Worm (Caenorhabditis elegans): ENCODE measurements around the gene tftc-3.
A peak's percentile ranks its signal among the peaks of the same experiment; 100 is the strongest.

The tftc-3 gene

DNA sequence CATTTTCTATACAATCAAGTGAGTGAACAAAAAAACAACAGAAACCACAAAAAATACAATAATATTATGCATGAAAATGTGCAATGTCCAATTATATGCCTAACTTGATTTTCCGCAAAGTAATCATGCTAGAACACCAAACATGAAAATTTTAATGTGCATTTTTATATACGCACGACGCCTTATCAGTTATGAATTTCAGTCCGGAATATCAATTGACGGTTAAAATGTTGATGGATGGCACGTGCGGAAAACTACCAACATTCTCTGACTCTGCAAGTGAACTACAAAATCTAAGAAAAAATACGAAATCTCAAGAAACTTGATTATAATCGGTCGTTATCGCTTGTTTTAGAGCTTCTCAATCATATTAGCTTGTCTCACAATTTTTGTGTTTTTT is 50.2 kb downstream of the tftc-3 start:
- TF ChIP-seq F37D6.2 (tag; optimal IDR thresholded peaks at IDR 0.05), result no peak
- no peak for TF ChIP-seq egl-27 (tag; optimal IDR thresholded peaks at IDR 0.05)
- TF ChIP-seq ces-1 (GFP tag; optimal IDR thresholded peaks at IDR 0.05), result no peak
- no peak for TF ChIP-seq Y5F2A.4 (GFP tag; optimal IDR thresholded peaks at IDR 0.05)
- TF ChIP-seq ctbp-1 (GFP tag; IDR thresholded peaks at IDR 0.05), result no peak
- no peak for TF ChIP-seq fkh-10 (GFP tag; optimal IDR thresholded peaks at IDR 0.05)
- peak; percentile 42 for TF ChIP-seq hlh-30 (tag; optimal IDR thresholded peaks at IDR 0.05; ENCODE audit: insufficient read depth)
- TF ChIP-seq nhr-237 (tag; optimal IDR thresholded peaks at IDR 0.05), result no peak
- no peak for TF ChIP-seq madf-9 (GFP tag; conservative IDR thresholded peaks at IDR 0.05)
- TF ChIP-seq egl-43 (GFP tag; IDR thresholded peaks at IDR 0.05), result no peak
- no peak for TF ChIP-seq nhr-25 (tag; optimal IDR thresholded peaks at IDR 0.05; ENCODE audit: borderline replicate concordance, insufficient read depth)
- TF ChIP-seq nhr-42 (GFP tag; IDR thresholded peaks at IDR 0.05), result no peak
- no peak for TF ChIP-seq jun-1 (tag; optimal IDR thresholded peaks at IDR 0.05)
- no peak for TF ChIP-seq tag-97 (GFP tag; IDR thresholded peaks at IDR 0.05)
- TF ChIP-seq R02D3.7 (tag; optimal IDR thresholded peaks at IDR 0.05), result no peak
- no peak for TF ChIP-seq ZK337.2 (GFP tag; IDR thresholded peaks at IDR 0.05)
- no peak for TF ChIP-seq T26A8.4 (GFP tag; IDR thresholded peaks at IDR 0.05)
- peak in 1 of 2 experiments; percentile 64 for TF ChIP-seq mdl-1 (tag; optimal IDR thresholded peaks at IDR 0.05)
- no peak for TF ChIP-seq zip-11 (GFP tag; IDR thresholded peaks at IDR 0.05)
- peak; percentile 82 for TF ChIP-seq dmd-6 (GFP tag; IDR thresholded peaks at IDR 0.05)
- no peak for TF ChIP-seq unc-62 (GFP tag; optimal IDR thresholded peaks at IDR 0.05 in 1 of 2)
- no peak for TF ChIP-seq unc-62 (tag; optimal IDR thresholded peaks at IDR 0.05)
- TF ChIP-seq daf-19 (GFP tag; conservative IDR thresholded peaks at IDR 0.05), result no peak
- TF ChIP-seq lin-29 (GFP tag; IDR thresholded peaks at IDR 0.05), result no peak
- TF ChIP-seq lin-39 (tag; optimal IDR thresholded peaks at IDR 0.05), result no peak
- TF ChIP-seq gei-8 (GFP tag; optimal IDR thresholded peaks at IDR 0.05), result no peak
- TF ChIP-seq D1046.2 (GFP tag; IDR thresholded peaks at IDR 0.05), result no peak
- no peak for TF ChIP-seq ceh-82 (tag; optimal IDR thresholded peaks at IDR 0.05)
- TF ChIP-seq ztf-11 (tag; optimal IDR thresholded peaks at IDR 0.05), result no peak
- no peak for TF ChIP-seq nhr-6 (tag; optimal IDR thresholded peaks at IDR 0.05)
- no peak for TF ChIP-seq mdt-29 (GFP tag; IDR thresholded peaks at IDR 0.05)
- no peak for TF ChIP-seq F49E8.2 (tag; optimal IDR thresholded peaks at IDR 0.05; ENCODE audit: borderline replicate concordance)
- no peak for TF ChIP-seq ceh-44 (GFP tag; IDR thresholded peaks at IDR 0.05)
- TF ChIP-seq lir-3 (tag; optimal IDR thresholded peaks at IDR 0.05), result no peak
- no peak for TF ChIP-seq daf-16 (GFP tag; optimal IDR thresholded peaks at IDR 0.05)
- TF ChIP-seq daf-16 (tag; optimal IDR thresholded peaks at IDR 0.05), result peak; percentile 66
- TF ChIP-seq php-3 (GFP tag; IDR thresholded peaks at IDR 0.05), result peak; percentile 87
- no peak for TF ChIP-seq daf-12 (tag; optimal IDR thresholded peaks at IDR 0.05)
- TF ChIP-seq F44E2.7 (GFP tag; IDR thresholded peaks at IDR 0.05), result no peak
- no peak for TF ChIP-seq zag-1 (tag; optimal IDR thresholded peaks at IDR 0.05)
- no peak for TF ChIP-seq Y105C5A.15 (GFP tag; IDR thresholded peaks at IDR 0.05)
- no peak for TF ChIP-seq hlh-11 (tag; optimal IDR thresholded peaks at IDR 0.05)
- TF ChIP-seq lim-7 (GFP tag; IDR thresholded peaks at IDR 0.05), result no peak
- no peak for TF ChIP-seq nhr-102 (tag; optimal IDR thresholded peaks at IDR 0.05)
- peak; percentile 64 for TF ChIP-seq dve-1 (tag; optimal IDR thresholded peaks at IDR 0.05; ENCODE audit: insufficient read depth)
- TF ChIP-seq snpc-4 (tag; optimal IDR thresholded peaks at IDR 0.05), result no peak
- peak; percentile 31 for TF ChIP-seq nhr-77 (tag; optimal IDR thresholded peaks at IDR 0.05)
- no peak for TF ChIP-seq spr-1 (tag; optimal IDR thresholded peaks at IDR 0.05)
- peak; percentile 1 for TF ChIP-seq pqm-1 (tag; optimal IDR thresholded peaks at IDR 0.05)
- no peak for TF ChIP-seq tra-1 (GFP tag; IDR thresholded peaks at IDR 0.05)
- TF ChIP-seq madf-5 (GFP tag; IDR thresholded peaks at IDR 0.05), result no peak
- no peak for TF ChIP-seq ceh-62 (tag; optimal IDR thresholded peaks at IDR 0.05)
- TF ChIP-seq nhr-28 (tag; optimal IDR thresholded peaks at IDR 0.05), result peak; percentile 54
